Fruit fly (Drosophila melanogaster): Measurements from ENCODE around the gene Nnk.
"Not testable (repeated sequence)": the region's sequence is repeated elsewhere in the genome, so short reads cannot be mapped to it uniquely, and the experiment has no call there.

The Nnk gene

DNA sequence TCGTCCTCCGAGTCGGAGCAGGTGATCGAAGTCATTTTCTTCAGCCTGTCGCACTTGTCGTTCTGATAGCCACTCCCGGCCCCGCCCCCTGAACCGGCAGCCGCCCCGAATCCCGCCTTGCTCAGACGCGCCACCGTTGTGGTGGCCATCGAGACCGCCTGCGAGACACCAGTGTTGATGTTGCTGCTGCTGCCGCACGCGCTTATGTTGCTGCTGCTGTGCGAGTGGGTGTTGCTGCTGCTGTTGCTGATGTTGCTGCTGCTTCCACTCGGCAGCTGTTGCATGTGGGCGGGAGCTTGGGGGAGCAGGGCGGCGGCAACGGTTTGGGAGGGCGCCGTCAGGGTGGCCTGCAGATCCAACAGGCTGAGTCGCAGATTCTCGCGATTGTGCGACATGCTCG is 31.2 kb downstream of the Nnk start:
- TF ChIP-seq Dfd (GFP tag; optimal IDR thresholded peaks at IDR 0.05): peak; percentile 88
- no peak for TF ChIP-seq Vsx2 (GFP tag; optimal IDR thresholded peaks at IDR 0.05; ENCODE audit: partially characterized antibody)

DNA sequence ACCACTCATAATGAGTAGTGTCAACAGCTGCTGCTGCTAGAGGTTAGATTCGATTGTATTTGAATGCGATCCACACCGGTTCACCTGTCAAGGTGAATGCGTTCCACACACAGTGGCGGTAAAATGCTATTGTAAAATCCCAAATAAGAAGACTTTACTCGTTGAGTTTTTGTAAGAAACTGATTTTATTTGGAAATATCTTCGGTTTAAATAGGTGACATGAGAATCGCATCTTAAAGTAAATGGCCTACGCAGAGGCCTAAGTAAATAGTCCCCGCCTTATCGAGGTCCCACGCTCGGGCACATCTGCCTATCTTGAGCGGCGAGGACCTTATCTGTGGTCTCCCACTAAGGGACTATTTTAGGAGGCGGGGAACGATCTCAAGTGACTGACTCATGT is 42.0 kb downstream of the Nnk start, which contains the start of gene TyrR:
TSS of gene TyrR (minus strand) at position 101 of the 400 bp plus-strand sequence.
- not testable (repeated sequence) for TF ChIP-seq Mio (GFP tag; optimal IDR thresholded peaks at IDR 0.05); GATAd (GFP tag; optimal IDR thresholded peaks at IDR 0.05); CrebA (GFP tag; optimal IDR thresholded peaks at IDR 0.05; ENCODE audit: borderline replicate concordance)

DNA sequence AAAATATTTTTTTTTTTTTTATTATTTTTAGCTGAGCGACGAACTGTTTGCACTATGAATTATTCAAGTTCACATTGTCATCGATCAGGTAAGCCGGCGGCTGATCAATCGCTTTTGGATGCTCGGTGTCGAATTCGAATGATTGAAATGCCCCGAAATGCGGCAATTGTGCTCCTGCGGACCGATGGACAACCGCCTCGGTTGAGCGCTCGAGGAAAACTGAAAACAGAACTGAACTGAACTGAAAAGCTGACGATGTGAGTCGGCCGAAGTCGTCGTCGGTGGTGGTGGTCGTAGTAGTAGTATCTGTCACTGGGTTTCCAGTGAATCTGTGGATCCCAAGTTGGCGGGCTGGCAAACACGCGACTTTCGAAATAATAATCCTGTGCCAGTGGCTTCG is 42.8 kb downstream of the Nnk start:
- TF ChIP-seq Abd-B (GFP tag; optimal IDR thresholded peaks at IDR 0.05): no peak
- TF ChIP-seq brk (GFP tag; optimal IDR thresholded peaks at IDR 0.05): no peak
- TF ChIP-seq woc (GFP tag; optimal IDR thresholded peaks at IDR 0.05): no peak
- TF ChIP-seq sage (GFP tag; optimal IDR thresholded peaks at IDR 0.05): no peak
- TF ChIP-seq rgr (GFP tag; optimal IDR thresholded peaks at IDR 0.05): no peak
- no peak for TF ChIP-seq foxo (GFP tag; optimal IDR thresholded peaks at IDR 0.05)
- no peak for TF ChIP-seq pan (optimal IDR thresholded peaks at IDR 0.05)

DNA sequence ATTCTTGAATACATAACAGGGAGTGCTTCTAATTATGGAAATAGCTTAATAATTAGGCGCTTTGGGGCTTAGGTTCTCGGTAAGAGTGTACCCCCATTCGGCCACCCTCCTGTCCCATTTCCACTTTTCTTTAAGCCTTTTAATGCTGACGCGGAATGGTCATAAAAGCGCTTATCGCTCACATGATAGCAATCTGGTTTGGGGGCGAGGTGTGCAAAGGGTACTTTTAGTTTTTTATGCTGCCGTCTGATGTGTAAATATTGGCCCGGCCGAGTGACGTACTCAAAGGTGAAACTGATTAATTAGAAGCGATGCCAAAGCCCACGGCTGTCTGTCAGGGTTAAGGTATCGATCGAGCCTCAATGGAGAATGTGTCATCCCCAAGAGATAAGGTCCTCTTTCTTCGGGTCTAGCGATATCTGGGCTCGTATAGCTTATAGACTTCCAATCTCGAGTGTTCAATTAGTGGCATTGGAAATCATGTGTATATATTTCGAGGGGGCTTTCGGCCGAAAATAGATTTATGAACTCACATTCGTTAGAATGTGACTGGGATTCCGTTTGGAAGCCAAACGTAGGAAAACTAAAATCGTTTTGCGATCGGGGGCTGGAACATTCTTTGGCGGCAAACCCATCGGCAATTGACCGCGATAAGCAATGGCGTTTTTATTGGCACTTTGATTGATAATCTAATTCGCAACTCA is 45.1 kb downstream of the Nnk start:
- TF ChIP-seq Hnf4 (GFP tag; optimal IDR thresholded peaks at IDR 0.05) (no peak), Rel (GFP tag; optimal IDR thresholded peaks at IDR 0.05) (no peak), Rel (tag; optimal IDR thresholded peaks at IDR 0.05) (peak; percentile 45), N (GFP tag; optimal IDR thresholded peaks at IDR 0.05) (no peak), jim (GFP tag; optimal IDR thresholded peaks at IDR 0.05) (no peak), usp (GFP tag; optimal IDR thresholded peaks at IDR 0.05) (no peak), ey (GFP tag; optimal IDR thresholded peaks at IDR 0.05) (no peak), Abd-B (GFP tag; optimal IDR thresholded peaks at IDR 0.05) (no peak), GATAd (GFP tag; optimal IDR thresholded peaks at IDR 0.05) (no peak)

DNA sequence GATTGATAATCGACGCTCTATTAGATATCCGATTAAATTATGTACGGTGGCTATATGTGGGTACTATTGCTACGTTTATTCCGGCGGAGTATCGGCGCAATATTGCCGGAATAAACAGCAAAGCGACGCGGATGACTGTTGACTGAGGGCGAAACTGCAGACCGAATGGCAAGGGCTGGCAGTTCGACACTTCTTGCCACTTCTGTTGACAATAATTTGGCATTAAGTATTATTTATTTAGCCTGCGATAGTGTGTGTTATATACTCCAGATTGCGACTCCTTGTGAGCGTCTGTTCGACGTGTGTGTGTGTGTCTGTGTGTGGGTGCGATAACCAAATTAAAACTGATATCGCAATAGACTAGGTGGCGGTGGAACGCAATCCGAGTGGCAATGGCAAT is 46.1 kb downstream of the Nnk start:
- no peak for TF ChIP-seq rgr (GFP tag; optimal IDR thresholded peaks at IDR 0.05)
- TF ChIP-seq foxo (GFP tag; optimal IDR thresholded peaks at IDR 0.05): no peak
- no peak for TF ChIP-seq pan (optimal IDR thresholded peaks at IDR 0.05)
- no peak for TF ChIP-seq usp (GFP tag; optimal IDR thresholded peaks at IDR 0.05)
- TF ChIP-seq sage (GFP tag; optimal IDR thresholded peaks at IDR 0.05): no peak
- no peak for TF ChIP-seq Rel (GFP tag; optimal IDR thresholded peaks at IDR 0.05)
- TF ChIP-seq Rel (tag; optimal IDR thresholded peaks at IDR 0.05): no peak
- no peak for TF ChIP-seq Mio (GFP tag; optimal IDR thresholded peaks at IDR 0.05)
- no peak for TF ChIP-seq dsf (GFP tag; optimal IDR thresholded peaks at IDR 0.05; ENCODE audit: borderline replicate concordance)
- no peak for TF ChIP-seq ey (GFP tag; optimal IDR thresholded peaks at IDR 0.05)
